Worm (Caenorhabditis elegans) whole organism, L4 larva: Measurements from ENCODE around the gene ddo-2.

ENCODE experiments used
- egl-43 ChIP-seq: fragments of 200-800 bp; sonication (Bioruptor generic); IDR thresholded peaks from 2 replicates; pipeline ENCODE4 v1.3.6; 2022; ENCODE audit warnings: missing genetic modification reagents, missing genetic modification characterization, missing compliant biosample characterization
- fos-1 ChIP-seq: fragments of 150-350 bp; optimal IDR thresholded peaks from 2 replicates; lab custom pipeline; 2014; ENCODE audit warnings: missing biosample characterization, missing genetic modification characterization
- lin-39 ChIP-seq: fragments of 150-350 bp; optimal IDR thresholded peaks from 2 replicates; lab custom pipeline; 2014; ENCODE audit warnings: missing biosample characterization, missing genetic modification reagents, missing genetic modification characterization
- mdl-1 ChIP-seq, 2 experiments: fragments of 150-350 bp in 1 of 2; sonication (generic microtip) in 1 of 2; optimal IDR thresholded peaks; 2 replicates each; lab custom pipeline; 2014 to 2017; ENCODE audit warnings: missing biosample characterization in 2 of 2, missing genetic modification characterization in 2 of 2
- unc-62 ChIP-seq, 3 experiments: fragments of 150-350 bp in 1 of 3; sonication (generic microtip); optimal IDR thresholded peaks in 2 of 3; peaks in 1 of 3; 1 replicate in 1 of 3; 2 replicates in 2 of 3; lab custom pipeline; 2014 to 2017; ENCODE audit warnings: missing biosample characterization in 3 of 3, missing genetic modification characterization in 3 of 3, missing genetic modification reagents in 3 of 3, missing genotype in 1 of 3

ce11 chrV:7395359-7395758 is 40.1 kb downstream of the ddo-2 start, which contains the start of gene srx-9:
- no peak for TF ChIP-seq lin-39
- TF ChIP-seq unc-62 (GFP tag; optimal IDR thresholded peaks at IDR 0.05 in 1 of 2; lab: Kevin White, UChicago), result peak in 1 of 2 experiments; percentile 2
- no peak for TF ChIP-seq unc-62 (tag; optimal IDR thresholded peaks at IDR 0.05; lab: Kevin White, UChicago)
- no peak for TF ChIP-seq egl-43 (GFP tag; lab: Robert Waterston, UW)
- no peak for TF ChIP-seq mdl-1 (tag; optimal IDR thresholded peaks at IDR 0.05; lab: Kevin White, UChicago)
- TF ChIP-seq fos-1 (tag; lab: Kevin White, UChicago), result no peak
